Worm (Caenorhabditis elegans) whole organism, early embryonic: ENCODE measurements around the gene adbp-1.

Experiments
- aly-1 ChIP-seq: sonication (generic microtip); optimal IDR thresholded peaks from 2 replicates; lab custom pipeline; 2016; ENCODE audit warnings: missing genetic modification characterization, missing compliant biosample characterization
- ama-1 ChIP-seq: fragments of 150-350 bp; optimal IDR thresholded peaks from 2 replicates; lab custom pipeline; 2014
- ceh-13 ChIP-seq: fragments of 200-800 bp; sonication (Bioruptor generic); optimal IDR thresholded peaks from 2 replicates; lab custom pipeline; 2018; ENCODE audit warnings: mild to moderate bottlenecking, missing genetic modification characterization, missing compliant biosample characterization
- ceh-36 ChIP-seq: sonication (generic microtip); optimal IDR thresholded peaks from 2 replicates; lab custom pipeline; 2016; ENCODE audit warnings: missing genetic modification characterization, inconsistent platforms, missing compliant biosample characterization
- flt-1 ChIP-seq: fragments of 200-800 bp; sonication (Bioruptor generic); IDR thresholded peaks from 2 replicates; pipeline ENCODE4 v1.3.6; 2022; ENCODE audit warnings: missing genetic modification characterization, missing compliant biosample characterization
- hnd-1 ChIP-seq: sonication (generic microtip); optimal IDR thresholded peaks from 2 replicates; lab custom pipeline; 2016; ENCODE audit warnings: missing genetic modification characterization, missing compliant biosample characterization
- pes-1 ChIP-seq: fragments of 200-800 bp; sonication (Bioruptor generic); IDR thresholded peaks from 2 replicates; pipeline ENCODE4 v1.3.6; 2022; ENCODE audit warnings: missing genetic modification reagents, missing genetic modification characterization, missing compliant biosample characterization
- tbx-11 ChIP-seq: fragments of 200-800 bp; sonication (Bioruptor generic); IDR thresholded peaks from 2 replicates; pipeline ENCODE4 v1.3.6; 2022; ENCODE audit warnings: missing genetic modification characterization, missing compliant biosample characterization
- tbx-37 ChIP-seq: fragments of 200-800 bp; sonication (Bioruptor generic); conservative IDR thresholded peaks from 2 replicates; pipeline ENCODE4 v1.3.6; 2022; ENCODE audit warnings: missing genetic modification reagents, missing genetic modification characterization, missing compliant biosample characterization

- TF ChIP-seq ama-1 (lab: Kevin White, UChicago) (no peak), tbx-11 (GFP tag; lab: Robert Waterston, UW) (no peak), ceh-36 (tag; lab: Kevin White, UChicago) (no peak), tbx-37 (GFP tag; lab: Robert Waterston, UW) (no peak), pes-1 (GFP tag; lab: Robert Waterston, UW) (no peak), flt-1 (GFP tag; lab: Robert Waterston, UW) (no peak), aly-1 (tag; lab: Kevin White, UChicago) (no peak), ceh-13 (GFP tag; lab: Kevin White, UChicago) (no peak), hnd-1 (tag; lab: Kevin White, UChicago) (no peak)
Observed at ce11 chrII:11400386-11400785, 43.6 kb upstream of the adbp-1 start.
